Worm (Caenorhabditis elegans) whole organism, midembryonic: ENCODE results near the gene col-142.

ENCODE experiments used
- T22C8.4 ChIP-seq: fragments of 200-800 bp; sonication (Bioruptor generic); IDR thresholded peaks from 2 replicates; pipeline ENCODE4 v1.3.6; 2022; ENCODE audit warnings: missing genetic modification characterization, missing compliant biosample characterization
- cog-1 ChIP-seq: sonication (generic microtip); optimal IDR thresholded peaks from 2 replicates; lab custom pipeline; 2016; ENCODE audit warnings: missing genetic modification characterization, missing compliant biosample characterization
- flt-1 ChIP-seq: fragments of 200-800 bp; sonication (Bioruptor generic); IDR thresholded peaks from 2 replicates; pipeline ENCODE4 v1.3.6; 2022; ENCODE audit warnings: missing genetic modification characterization, missing compliant biosample characterization
- klf-2 ChIP-seq: fragments of 200-800 bp; sonication (Bioruptor generic); conservative IDR thresholded peaks from 2 replicates; pipeline ENCODE4 v1.3.6; 2022; ENCODE audit warnings: missing genetic modification reagents, missing genetic modification characterization, missing compliant biosample characterization
- med-1 ChIP-seq: sonication (generic microtip); optimal IDR thresholded peaks from 2 replicates; lab custom pipeline; 2017; ENCODE audit warnings: missing genetic modification characterization, mild to moderate bottlenecking, missing compliant biosample characterization, antibody characterized with exemption, missing genetic modification reagents; ENCODE audit not compliant: insufficient read depth
- ref-1 ChIP-seq: fragments of 200-800 bp; sonication (Bioruptor generic); conservative IDR thresholded peaks from 2 replicates; pipeline ENCODE4 v1.3.6; 2022; ENCODE audit warnings: missing genetic modification reagents, missing genetic modification characterization, missing compliant biosample characterization
- tab-1 ChIP-seq: fragments of 200-800 bp; sonication (Bioruptor generic); IDR thresholded peaks from 2 replicates; pipeline ENCODE4 v1.3.6; 2022; ENCODE audit warnings: missing genetic modification characterization, missing compliant biosample characterization
- ztf-23 ChIP-seq: fragments of 200-800 bp; sonication (Bioruptor generic); IDR thresholded peaks from 2 replicates; pipeline ENCODE4 v1.3.6; 2022; ENCODE audit warnings: missing genetic modification reagents, missing genetic modification characterization, missing compliant biosample characterization
- ztf-29 ChIP-seq: fragments of 200-800 bp; sonication (Bioruptor generic); IDR thresholded peaks from 2 replicates; pipeline ENCODE4 v1.3.6; 2022; ENCODE audit warnings: missing genetic modification reagents, missing genetic modification characterization, missing compliant biosample characterization

col-142 gene

ce11 chrV:6836036-6836435, 5.1 kb downstream of the col-142 start:
- TF ChIP-seq med-1 (no peak), cog-1 (tag; lab: Kevin White, UChicago) (no peak), ztf-29 (GFP tag; lab: Robert Waterston, UW) (no peak), klf-2 (GFP tag; lab: Robert Waterston, UW) (no peak), ztf-23 (GFP tag; lab: Robert Waterston, UW) (no peak), ref-1 (GFP tag; lab: Robert Waterston, UW) (no peak), flt-1 (GFP tag; lab: Robert Waterston, UW) (no peak), tab-1 (GFP tag; lab: Robert Waterston, UW) (no peak), T22C8.4 (no peak)

- TF ChIP-seq ztf-23 (GFP tag; lab: Robert Waterston, UW): no peak
Measured at ce11 chrV:6838599-6838998, 7.6 kb downstream of the col-142 start, which contains the start of gene T15B7.15. Gene T15B7.15 (minus strand): TSS chrV:6838665.

- TF ChIP-seq ref-1 (GFP tag; lab: Robert Waterston, UW): no peak
- no peak for TF ChIP-seq klf-2 (GFP tag; lab: Robert Waterston, UW)
- TF ChIP-seq med-1: no peak
- TF ChIP-seq cog-1 (tag; lab: Kevin White, UChicago): no peak
- no peak for TF ChIP-seq ztf-29 (GFP tag; lab: Robert Waterston, UW)
- TF ChIP-seq flt-1 (GFP tag; lab: Robert Waterston, UW): no peak
Measured at ce11 chrV:6839008-6839407, 8.0 kb downstream of the col-142 start, which contains the start of gene hpo-8. Gene hpo-8 (plus strand): TSS chrV:6839289.

ce11 chrV:6842437-6842836, 11.5 kb downstream of the col-142 start, which contains the start of gene T15B7.1:
Gene T15B7.1 (plus strand): TSS chrV:6842737.
- TF ChIP-seq flt-1 (GFP tag; lab: Robert Waterston, UW) (no peak), klf-2 (GFP tag; lab: Robert Waterston, UW) (no peak), cog-1 (tag; lab: Kevin White, UChicago) (no peak), ztf-29 (GFP tag; lab: Robert Waterston, UW) (no peak), med-1 (no peak), ref-1 (GFP tag; lab: Robert Waterston, UW) (no peak), T22C8.4 (no peak), tab-1 (GFP tag; lab: Robert Waterston, UW) (no peak), ztf-23 (GFP tag; lab: Robert Waterston, UW) (no peak)

- TF ChIP-seq tab-1 (GFP tag; lab: Robert Waterston, UW): no peak
- TF ChIP-seq ref-1 (GFP tag; lab: Robert Waterston, UW): no peak
- TF ChIP-seq klf-2 (GFP tag; lab: Robert Waterston, UW): no peak
- TF ChIP-seq T22C8.4: no peak
- no peak for TF ChIP-seq ztf-23 (GFP tag; lab: Robert Waterston, UW)
- no peak for TF ChIP-seq med-1
- TF ChIP-seq cog-1 (tag; lab: Kevin White, UChicago): no peak
- no peak for TF ChIP-seq flt-1 (GFP tag; lab: Robert Waterston, UW)
- TF ChIP-seq ztf-29 (GFP tag; lab: Robert Waterston, UW): no peak
Measured at ce11 chrV:6846507-6846906, 15.5 kb downstream of the col-142 start, which contains the start of gene lgc-54. Gene lgc-54 (minus strand): TSS chrV:6846607.

ce11 chrV:6854711-6855110, 23.7 kb downstream of the col-142 start, which contains the start of gene gpa-10:
Gene gpa-10 (minus strand): TSS chrV:6854811.
- no peak for TF ChIP-seq ref-1 (GFP tag; lab: Robert Waterston, UW)
- no peak for TF ChIP-seq med-1
- no peak for TF ChIP-seq ztf-23 (GFP tag; lab: Robert Waterston, UW)
- TF ChIP-seq klf-2 (GFP tag; lab: Robert Waterston, UW): no peak
- no peak for TF ChIP-seq flt-1 (GFP tag; lab: Robert Waterston, UW)
- TF ChIP-seq tab-1 (GFP tag; lab: Robert Waterston, UW): no peak
- no peak for TF ChIP-seq ztf-29 (GFP tag; lab: Robert Waterston, UW)
- TF ChIP-seq T22C8.4: no peak

- no peak for TF ChIP-seq tab-1 (GFP tag; lab: Robert Waterston, UW)
- no peak for TF ChIP-seq ref-1 (GFP tag; lab: Robert Waterston, UW)
- TF ChIP-seq cog-1 (tag; lab: Kevin White, UChicago): no peak
- no peak for TF ChIP-seq T22C8.4
- no peak for TF ChIP-seq klf-2 (GFP tag; lab: Robert Waterston, UW)
- no peak for TF ChIP-seq ztf-23 (GFP tag; lab: Robert Waterston, UW)
- TF ChIP-seq med-1: no peak
- no peak for TF ChIP-seq ztf-29 (GFP tag; lab: Robert Waterston, UW)
- TF ChIP-seq flt-1 (GFP tag; lab: Robert Waterston, UW): no peak
Measured at ce11 chrV:6870004-6870403, 39.0 kb downstream of the col-142 start, which contains the start of gene frpr-18. Gene frpr-18 (plus strand): TSS chrV:6870304.

ce11 chrV:6874735-6875134, 43.8 kb downstream of the col-142 start:
- no peak for TF ChIP-seq tab-1 (GFP tag; lab: Robert Waterston, UW)
- no peak for TF ChIP-seq T22C8.4
- no peak for TF ChIP-seq ztf-29 (GFP tag; lab: Robert Waterston, UW)
- TF ChIP-seq med-1: no peak
- no peak for TF ChIP-seq klf-2 (GFP tag; lab: Robert Waterston, UW)
- TF ChIP-seq ref-1 (GFP tag; lab: Robert Waterston, UW): no peak
- TF ChIP-seq flt-1 (GFP tag; lab: Robert Waterston, UW): no peak
- TF ChIP-seq ztf-23 (GFP tag; lab: Robert Waterston, UW): no peak

ce11 chrV:6875795-6876194, 44.8 kb downstream of the col-142 start:
- TF ChIP-seq T22C8.4 (no peak), med-1 (no peak), ztf-29 (GFP tag; lab: Robert Waterston, UW) (no peak), ref-1 (GFP tag; lab: Robert Waterston, UW) (no peak), tab-1 (GFP tag; lab: Robert Waterston, UW) (no peak), cog-1 (tag; lab: Kevin White, UChicago) (no peak), flt-1 (GFP tag; lab: Robert Waterston, UW) (no peak), ztf-23 (GFP tag; lab: Robert Waterston, UW) (no peak), klf-2 (GFP tag; lab: Robert Waterston, UW) (no peak)
